Worm (Caenorhabditis elegans): ENCODE measurements around the gene srh-215.

DNA sequence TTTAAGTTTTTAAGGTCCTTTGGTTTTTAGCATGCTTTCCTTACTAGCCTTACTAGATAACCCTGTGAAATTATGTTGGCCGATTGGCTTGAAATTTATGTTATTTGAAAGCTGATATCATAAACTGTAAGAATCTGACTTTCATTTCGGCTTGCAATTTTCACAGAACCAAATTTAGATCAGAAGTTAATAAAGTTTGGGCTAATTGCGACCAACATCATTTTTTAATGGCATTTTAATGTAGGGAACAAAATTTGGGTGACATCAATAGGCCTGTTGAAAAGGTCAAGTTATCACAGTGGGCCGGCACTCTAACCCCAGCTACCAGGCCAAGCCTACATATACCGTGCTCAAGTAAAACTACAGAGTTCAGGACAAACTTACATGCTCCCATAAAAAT lies 511 bp downstream of the srh-215 start:
- TF ChIP-seq ztf-11 (tag; optimal IDR thresholded peaks at IDR 0.05) (no peak), nhr-76 (tag; optimal IDR thresholded peaks at IDR 0.05) (no peak), nhr-77 (tag; optimal IDR thresholded peaks at IDR 0.05) (no peak), aly-2 (tag; optimal IDR thresholded peaks at IDR 0.05) (no peak), nhr-12 (tag; optimal IDR thresholded peaks at IDR 0.05) (no peak), nhr-43 (tag; optimal IDR thresholded peaks at IDR 0.05; ENCODE audit: poor library complexity, severe bottlenecking) (no peak), hmg-11 (tag; optimal IDR thresholded peaks at IDR 0.05) (no peak), pha-4 (tag; optimal IDR thresholded peaks at IDR 0.05) (no peak), ama-1 (optimal IDR thresholded peaks at IDR 0.05) (no peak)

All from whole organism, L3 larva.